Worm (Caenorhabditis elegans) whole organism, L4 larva: ENCODE results near the gene Y53F4B.10.

Source experiments
- ces-1 ChIP-seq: fragments of 150-350 bp; sonication (generic microtip); optimal IDR thresholded peaks from 4 replicates; lab custom pipeline; 2014; ENCODE audit warnings: missing biosample characterization, missing genetic modification reagents, missing genetic modification characterization
- egl-27 ChIP-seq: sonication (generic microtip); optimal IDR thresholded peaks from 3 replicates; lab custom pipeline; 2017; ENCODE audit warnings: missing biosample characterization, missing genetic modification reagents, missing genetic modification characterization
- fkh-10 ChIP-seq: fragments of 150-350 bp; optimal IDR thresholded peaks from 2 replicates; lab custom pipeline; 2014; ENCODE audit warnings: missing biosample characterization, missing genetic modification reagents, missing genetic modification characterization
- lin-38 ChIP-seq: fragments of 200-800 bp; sonication (Bioruptor generic); IDR thresholded peaks from 2 replicates; pipeline ENCODE4 v1.3.6; 2022; ENCODE audit warnings: missing genetic modification reagents, missing genetic modification characterization, missing compliant biosample characterization
- unc-62 ChIP-seq, 3 experiments: fragments of 150-350 bp in 1 of 3; sonication (generic microtip); optimal IDR thresholded peaks in 2 of 3; peaks in 1 of 3; 1 replicate in 1 of 3; 2 replicates in 2 of 3; lab custom pipeline; 2014 to 2017; ENCODE audit warnings: missing biosample characterization in 3 of 3, missing genetic modification characterization in 3 of 3, missing genetic modification reagents in 3 of 3, missing genotype in 1 of 3

DNA sequence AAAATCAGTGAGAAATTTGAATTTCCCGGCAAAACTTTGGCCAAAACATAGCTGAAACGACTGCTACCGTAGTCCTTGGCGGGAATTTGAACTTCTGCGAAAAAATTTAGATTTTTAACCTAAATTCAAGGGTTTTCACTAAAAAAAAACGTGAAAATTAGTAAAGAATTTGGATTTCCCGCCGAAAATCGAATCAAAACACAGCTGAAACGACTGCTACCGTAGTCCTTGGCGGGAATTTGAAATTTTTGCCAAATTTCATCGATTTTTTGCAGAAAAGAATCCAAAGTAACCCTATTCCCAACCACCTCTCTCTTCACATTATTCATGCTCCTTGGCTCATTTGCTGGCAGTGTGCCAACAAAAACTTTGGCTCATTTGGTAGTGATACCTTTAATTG is 21.8 kb upstream of the Y53F4B.10 start:
- no peak for TF ChIP-seq unc-62 (GFP tag; optimal IDR thresholded peaks at IDR 0.05 in 1 of 2; lab: Kevin White, UChicago)
- no peak for TF ChIP-seq unc-62 (tag; optimal IDR thresholded peaks at IDR 0.05; lab: Kevin White, UChicago)
- no peak for TF ChIP-seq egl-27 (tag; lab: Kevin White, UChicago)
- no peak for TF ChIP-seq ces-1 (GFP tag; lab: Kevin White, UChicago)
- no peak for TF ChIP-seq lin-38 (GFP tag; lab: Robert Waterston, UW)
- no peak for TF ChIP-seq fkh-10
